Worm (Caenorhabditis elegans) whole organism, L3 larva: Measurements from ENCODE around the gene srw-117.

Source experiments
- ZK546.5 ChIP-seq: sonication (generic microtip); optimal IDR thresholded peaks from 2 replicates; lab custom pipeline; 2017; ENCODE audit warnings: missing biosample characterization, missing genetic modification characterization
- aly-2 ChIP-seq: fragments of 150-350 bp; optimal IDR thresholded peaks from 2 replicates; lab custom pipeline; 2014; ENCODE audit warnings: missing biosample characterization, missing genetic modification characterization
- ama-1 ChIP-seq: fragments of 150-350 bp; optimal IDR thresholded peaks from 2 replicates; lab custom pipeline; 2018
- ceh-16 ChIP-seq: sonication (generic microtip); optimal IDR thresholded peaks from 2 replicates; lab custom pipeline; 2017; ENCODE audit warnings: missing biosample characterization, missing genetic modification characterization
- daf-12 ChIP-seq: fragments of 150-350 bp; optimal IDR thresholded peaks from 2 replicates; lab custom pipeline; 2014; ENCODE audit warnings: missing biosample characterization, missing genetic modification reagents, missing genetic modification characterization
- egl-27 ChIP-seq: sonication (generic microtip); optimal IDR thresholded peaks from 4 replicates; lab custom pipeline; 2017; ENCODE audit warnings: missing biosample characterization, missing genetic modification reagents, missing genetic modification characterization
- elt-2 ChIP-seq: sonication (generic microtip); optimal IDR thresholded peaks from 2 replicates; lab custom pipeline; 2016; ENCODE audit warnings: missing genetic modification reagents, mild to moderate bottlenecking, missing genetic modification characterization, missing compliant biosample characterization
- elt-3 ChIP-seq, 3 experiments: fragments of 150-350 bp in 1 of 3; sonication (generic microtip) in 2 of 3; optimal IDR thresholded peaks; 2 replicates in 2 of 3; 4 replicates in 1 of 3; lab custom pipeline; 2014 to 2017; ENCODE audit warnings: missing biosample characterization in 3 of 3, missing genetic modification characterization in 3 of 3
- eor-1 ChIP-seq, 2 experiments: fragments of 150-350 bp; optimal IDR thresholded peaks; 2 replicates each; lab custom pipeline; 2014 to 2018; ENCODE audit warnings: missing biosample characterization in 2 of 2, missing genetic modification characterization in 2 of 2
- fkh-10 ChIP-seq: sonication (generic microtip); optimal IDR thresholded peaks from 2 replicates; lab custom pipeline; 2017; ENCODE audit warnings: missing biosample characterization, missing genetic modification reagents, missing genetic modification characterization
- fos-1 ChIP-seq: fragments of 150-350 bp; optimal IDR thresholded peaks from 2 replicates; lab custom pipeline; 2014; ENCODE audit warnings: missing biosample characterization, missing genetic modification characterization
- hmg-11 ChIP-seq: sonication (generic microtip); optimal IDR thresholded peaks from 2 replicates; lab custom pipeline; 2016; ENCODE audit warnings: missing genetic modification characterization, missing compliant biosample characterization
- lin-15B ChIP-seq: fragments of 150-350 bp; optimal IDR thresholded peaks from 2 replicates; lab custom pipeline; 2014; ENCODE audit warnings: missing biosample characterization, missing genetic modification characterization
- lsy-12 ChIP-seq: sonication (generic microtip); optimal IDR thresholded peaks from 2 replicates; lab custom pipeline; 2016; ENCODE audit warnings: mild to moderate bottlenecking, missing genetic modification characterization, missing compliant biosample characterization
- mdl-1 ChIP-seq: fragments of 150-350 bp; optimal IDR thresholded peaks from 2 replicates; lab custom pipeline; 2014; ENCODE audit warnings: missing biosample characterization, missing genetic modification characterization
- mml-1 ChIP-seq: fragments of 150-350 bp; sonication (generic microtip); optimal IDR thresholded peaks from 3 replicates; lab custom pipeline; 2014; ENCODE audit warnings: missing biosample characterization, missing genetic modification characterization
- nfya-1 ChIP-seq: sonication (generic microtip); optimal IDR thresholded peaks from 2 replicates; lab custom pipeline; 2017; ENCODE audit warnings: missing genetic modification characterization, mild to moderate bottlenecking, missing compliant biosample characterization, antibody characterized with exemption, moderate library complexity; ENCODE audit not compliant: insufficient read depth
- nhr-11 ChIP-seq: fragments of 150-350 bp; optimal IDR thresholded peaks from 2 replicates; lab custom pipeline; 2014; ENCODE audit warnings: missing biosample characterization, missing genetic modification characterization
- nhr-23 ChIP-seq: fragments of 150-350 bp; optimal IDR thresholded peaks from 2 replicates; lab custom pipeline; 2014; ENCODE audit warnings: missing biosample characterization, missing genetic modification reagents, missing genetic modification characterization
- nhr-237 ChIP-seq: fragments of 150-350 bp; optimal IDR thresholded peaks from 2 replicates; lab custom pipeline; 2014; ENCODE audit warnings: missing biosample characterization, missing genetic modification characterization
- nhr-28 ChIP-seq: fragments of 150-350 bp; optimal IDR thresholded peaks from 2 replicates; lab custom pipeline; 2014; ENCODE audit warnings: missing biosample characterization, missing genetic modification characterization
- nhr-43 ChIP-seq: sonication (generic microtip); optimal IDR thresholded peaks from 2 replicates; lab custom pipeline; 2016; ENCODE audit warnings: mild to moderate bottlenecking, missing genetic modification characterization, missing compliant biosample characterization; ENCODE audit not compliant: poor library complexity, severe bottlenecking
- nhr-67 ChIP-seq: fragments of 150-350 bp; optimal IDR thresholded peaks from 2 replicates; lab custom pipeline; 2014; ENCODE audit warnings: missing biosample characterization, missing genetic modification characterization
- pha-4 ChIP-seq: fragments of 150-350 bp; optimal IDR thresholded peaks from 2 replicates; lab custom pipeline; 2014; ENCODE audit warnings: missing biosample characterization, missing genetic modification reagents, missing genetic modification characterization
- pqm-1 ChIP-seq: fragments of 150-350 bp; optimal IDR thresholded peaks from 2 replicates; lab custom pipeline; 2017; ENCODE audit warnings: missing biosample characterization, missing genetic modification characterization, inconsistent platforms
- sea-2 ChIP-seq: fragments of 150-350 bp; sonication (generic microtip); optimal IDR thresholded peaks from 4 replicates; lab custom pipeline; 2014; ENCODE audit warnings: missing biosample characterization, missing genetic modification reagents, missing genetic modification characterization
- skn-1 ChIP-seq: fragments of 150-350 bp; optimal IDR thresholded peaks from 2 replicates; lab custom pipeline; 2014; ENCODE audit warnings: missing biosample characterization, missing genetic modification characterization
- snpc-4 ChIP-seq: fragments of 150-350 bp; optimal IDR thresholded peaks from 2 replicates; lab custom pipeline; 2014; ENCODE audit warnings: missing biosample characterization, missing genetic modification characterization
- tbx-2 ChIP-seq: sonication (generic microtip); optimal IDR thresholded peaks from 2 replicates; lab custom pipeline; 2016; ENCODE audit warnings: mild to moderate bottlenecking, missing genetic modification characterization, missing compliant biosample characterization
- unc-39 ChIP-seq: sonication (generic microtip); optimal IDR thresholded peaks from 4 replicates; lab custom pipeline; 2017; ENCODE audit warnings: missing biosample characterization, missing genetic modification characterization
- unc-62 ChIP-seq: fragments of 150-350 bp; sonication (generic microtip); optimal IDR thresholded peaks from 4 replicates; lab custom pipeline; 2014; ENCODE audit warnings: missing biosample characterization, missing genetic modification reagents, missing genetic modification characterization
- zag-1 ChIP-seq: fragments of 150-350 bp; optimal IDR thresholded peaks from 2 replicates; lab custom pipeline; 2014; ENCODE audit warnings: missing biosample characterization, missing genetic modification characterization

The srw-117 gene

ce11 chrV:2983351-2983750 lies at the start of gene srw-117:
TSS of gene srw-117 (minus strand) at chrV:2983451.
- TF ChIP-seq mdl-1 (tag; lab: Kevin White, UChicago) (no peak), nhr-43 (tag; lab: Kevin White, UChicago) (no peak), fos-1 (no peak), daf-12 (tag; lab: Kevin White, UChicago) (no peak), elt-3 (tag; optimal IDR thresholded peaks at IDR 0.05; lab: Kevin White, UChicago) (no peak), unc-39 (no peak), pqm-1 (tag; lab: Kevin White, UChicago) (no peak), lsy-12 (tag; lab: Kevin White, UChicago) (no peak), mml-1 (tag; lab: Kevin White, UChicago) (no peak), nhr-23 (tag; lab: Kevin White, UChicago) (no peak), nfya-1 (tag; lab: Kevin White, UChicago) (no peak), aly-2 (no peak), hmg-11 (no peak)

- no peak for TF ChIP-seq daf-12 (tag; lab: Kevin White, UChicago)
- TF ChIP-seq fkh-10 (GFP tag; lab: Kevin White, UChicago), result no peak
- no peak for TF ChIP-seq hmg-11
- TF ChIP-seq snpc-4, result no peak
- TF ChIP-seq tbx-2 (tag; lab: Kevin White, UChicago), result no peak
- no peak for TF ChIP-seq nhr-28
Measured at ce11 chrV:3032343-3032742, 49.1 kb upstream of the srw-117 start, which contains the start of gene irld-38. TSS of gene irld-38 (minus strand) at chrV:3032443.

ce11 chrV:3028205-3028604 lies 45.0 kb upstream of the srw-117 start, which contains the start of gene asp-7:
TSS of gene asp-7 (plus strand) at chrV:3028285.
- no peak for TF ChIP-seq nhr-11 (tag; lab: Kevin White, UChicago)
- TF ChIP-seq nhr-237 (tag; lab: Kevin White, UChicago), result no peak
- TF ChIP-seq daf-12 (tag; lab: Kevin White, UChicago), result no peak
- peak; percentile 15 for TF ChIP-seq elt-2 (tag; lab: Kevin White, UChicago)
- no peak for TF ChIP-seq snpc-4

- TF ChIP-seq pqm-1 (tag; lab: Kevin White, UChicago) (no peak), nhr-67 (tag; lab: Kevin White, UChicago) (no peak), elt-2 (tag; lab: Kevin White, UChicago) (peak; percentile 54)
Measured at ce11 chrV:3024274-3024673, 41.0 kb upstream of the srw-117 start, which contains the start of gene asp-8. TSS of gene asp-8 (plus strand) at chrV:3024549.

ce11 chrV:3021306-3021705 lies 38.1 kb upstream of the srw-117 start, which contains the start of gene irld-12:
TSS of gene irld-12 (minus strand) at chrV:3021406.
- no peak for TF ChIP-seq sea-2
- no peak for TF ChIP-seq mdl-1 (tag; lab: Kevin White, UChicago)
- no peak for TF ChIP-seq elt-3 (tag; optimal IDR thresholded peaks at IDR 0.05; lab: Kevin White, UChicago)
- no peak for TF ChIP-seq pha-4 (tag; lab: Kevin White, UChicago)
- no peak for TF ChIP-seq skn-1
- no peak for TF ChIP-seq nhr-28
- no peak for TF ChIP-seq nhr-43 (tag; lab: Kevin White, UChicago)
- TF ChIP-seq tbx-2 (tag; lab: Kevin White, UChicago), result no peak
- TF ChIP-seq lin-15B (tag; lab: Kevin White, UChicago), result no peak
- TF ChIP-seq nhr-23 (tag; lab: Kevin White, UChicago), result no peak
- no peak for TF ChIP-seq zag-1 (tag; lab: Kevin White, UChicago)
- no peak for TF ChIP-seq hmg-11
- no peak for TF ChIP-seq eor-1 (tag; optimal IDR thresholded peaks at IDR 0.05; lab: Kevin White, UChicago)
- TF ChIP-seq ceh-16 (tag; lab: Kevin White, UChicago), result no peak
- no peak for TF ChIP-seq unc-39
- TF ChIP-seq unc-62 (GFP tag; lab: Kevin White, UChicago), result no peak
- TF ChIP-seq ZK546.5 (tag; lab: Kevin White, UChicago), result no peak

- TF ChIP-seq fkh-10 (GFP tag; lab: Kevin White, UChicago) (no peak), pha-4 (tag; lab: Kevin White, UChicago) (no peak), ama-1 (lab: Kevin White, UChicago) (no peak), egl-27 (tag; lab: Kevin White, UChicago) (no peak), daf-12 (tag; lab: Kevin White, UChicago) (no peak)
- TF ChIP-seq, all 47 proteins: peak for 0
Measured at ce11 chrV:3017930-3018329, 34.7 kb upstream of the srw-117 start.
